Worm (Caenorhabditis elegans) whole organism, midembryonic: ENCODE data around the gene srx-2.

Source experiments
- T22C8.4 ChIP-seq: fragments of 200-800 bp; sonication (Bioruptor generic); IDR thresholded peaks from 2 replicates; pipeline ENCODE4 v1.3.6; 2022; ENCODE audit warnings: missing genetic modification characterization, missing compliant biosample characterization
- cog-1 ChIP-seq: sonication (generic microtip); optimal IDR thresholded peaks from 2 replicates; lab custom pipeline; 2016; ENCODE audit warnings: missing genetic modification characterization, missing compliant biosample characterization
- tab-1 ChIP-seq: fragments of 200-800 bp; sonication (Bioruptor generic); IDR thresholded peaks from 2 replicates; pipeline ENCODE4 v1.3.6; 2022; ENCODE audit warnings: missing genetic modification characterization, missing compliant biosample characterization
- ztf-29 ChIP-seq: fragments of 200-800 bp; sonication (Bioruptor generic); IDR thresholded peaks from 2 replicates; pipeline ENCODE4 v1.3.6; 2022; ENCODE audit warnings: missing genetic modification reagents, missing genetic modification characterization, missing compliant biosample characterization

- TF ChIP-seq T22C8.4 (GFP tag; lab: Robert Waterston, UW) (no peak), cog-1 (no peak), tab-1 (GFP tag; lab: Robert Waterston, UW) (no peak), ztf-29 (GFP tag; lab: Robert Waterston, UW) (no peak)
Measured at ce11 chrV:9056253-9056652, 47.0 kb downstream of the srx-2 start, which contains the start of gene C25E10.10.
